Fruit fly (Drosophila melanogaster) whole organism, embryonic: ENCODE results near the gene CG9132.
A peak's percentile ranks its signal among the peaks of the same experiment; 100 is the strongest.

Experiments
- Blimp-1 ChIP-seq: fragments of 200-800 bp; sonication (Bioruptor generic); optimal IDR thresholded peaks from 3 replicates; lab custom pipeline; 2018; ENCODE audit warnings: missing biosample characterization, missing genetic modification characterization, mild to moderate bottlenecking, moderate library complexity, missing genetic modification reagents
- CG10462 ChIP-seq: fragments of 200-800 bp; sonication (Bioruptor generic); optimal IDR thresholded peaks from 2 replicates; lab custom pipeline; 2016; ENCODE audit warnings: missing biosample characterization, missing genetic modification characterization
- CG10654 ChIP-seq: fragments of 200-800 bp; sonication (Bioruptor generic); optimal IDR thresholded peaks from 2 replicates; lab custom pipeline; 2016; ENCODE audit warnings: missing biosample characterization, missing genetic modification characterization
- CG10959 ChIP-seq: fragments of 200-800 bp; sonication (Bioruptor generic); IDR thresholded peaks from 2 replicates; pipeline ENCODE4 v1.3.6; 2022; ENCODE audit warnings: missing biosample characterization, missing genetic modification characterization
- CG11398 ChIP-seq: fragments of 200-800 bp; sonication (Bioruptor generic); optimal IDR thresholded peaks from 2 replicates; lab custom pipeline; 2016; ENCODE audit warnings: missing biosample characterization, missing genetic modification characterization
- CG13123 ChIP-seq: fragments of 200-800 bp; sonication (Bioruptor generic); optimal IDR thresholded peaks from 2 replicates; lab custom pipeline; 2016; ENCODE audit warnings: missing biosample characterization, missing genetic modification characterization
- CG14441 ChIP-seq: fragments of 200-800 bp; sonication (Bioruptor generic); IDR thresholded peaks from 2 replicates; pipeline ENCODE4 v1.3.6; 2022; ENCODE audit warnings: missing biosample characterization, missing genetic modification characterization
- CG15479 ChIP-seq: fragments of 200-800 bp; sonication (Bioruptor generic); optimal IDR thresholded peaks from 3 replicates; lab custom pipeline; 2019; ENCODE audit warnings: missing biosample characterization, mild to moderate bottlenecking, missing genetic modification characterization, moderate library complexity
- CG16813 ChIP-seq: fragments of 200-800 bp; sonication (Bioruptor generic); IDR thresholded peaks from 3 replicates; pipeline ENCODE4 v1.3.6; 2022; ENCODE audit warnings: missing biosample characterization, missing genetic modification characterization; ENCODE audit not compliant: partially characterized antibody
- CG17361 ChIP-seq: fragments of 200-800 bp; sonication (Bioruptor generic); IDR thresholded peaks from 3 replicates; pipeline ENCODE4 v1.3.6; 2022; ENCODE audit warnings: missing biosample characterization, missing genetic modification characterization
- CG17568 ChIP-seq: fragments of 200-800 bp; sonication (Bioruptor generic); optimal IDR thresholded peaks from 2 replicates; lab custom pipeline; 2018; ENCODE audit warnings: missing biosample characterization, mild to moderate bottlenecking, missing genetic modification characterization, moderate library complexity
- CG18262 ChIP-seq: fragments of 200-800 bp; optimal IDR thresholded peaks from 3 replicates; lab custom pipeline; 2019; ENCODE audit warnings: missing biosample characterization, mild to moderate bottlenecking, missing genetic modification characterization, moderate library complexity
- CG2199 ChIP-seq: fragments of 200-800 bp; sonication (Bioruptor generic); IDR thresholded peaks from 3 replicates; pipeline ENCODE4 v1.3.6; 2022; ENCODE audit warnings: missing biosample characterization, missing genetic modification characterization
- CG30403 ChIP-seq: fragments of 200-800 bp; sonication (Bioruptor generic); optimal IDR thresholded peaks from 3 replicates; lab custom pipeline; 2016; ENCODE audit warnings: missing biosample characterization, missing genetic modification characterization
- CG3163 ChIP-seq: fragments of 200-800 bp; sonication (Bioruptor generic); optimal IDR thresholded peaks from 3 replicates; lab custom pipeline; 2016; ENCODE audit warnings: missing biosample characterization, missing genetic modification characterization
- CG34376 ChIP-seq: fragments of 200-800 bp; sonication (Bioruptor generic); optimal IDR thresholded peaks from 2 replicates; lab custom pipeline; 2018; ENCODE audit warnings: missing biosample characterization, mild to moderate bottlenecking, missing genetic modification characterization
- CG6683 ChIP-seq: fragments of 200-800 bp; sonication (Bioruptor generic); optimal IDR thresholded peaks from 2 replicates; lab custom pipeline; 2017; ENCODE audit warnings: missing biosample characterization, mild to moderate bottlenecking, missing genetic modification characterization, missing genetic modification reagents
- CG7928 ChIP-seq: fragments of 200-800 bp; sonication (Bioruptor generic); optimal IDR thresholded peaks from 2 replicates; lab custom pipeline; 2017; ENCODE audit warnings: missing biosample characterization, mild to moderate bottlenecking, missing genetic modification characterization
- CG8290 ChIP-seq, 3 experiments: fragments of 200-800 bp; sonication (Bioruptor generic); optimal IDR thresholded peaks; 2 replicates each; lab custom pipeline; 2016 to 2019; ENCODE audit warnings: missing biosample characterization in 3 of 3, missing genetic modification characterization in 3 of 3, mild to moderate bottlenecking in 2 of 3, moderate library complexity in 1 of 3
- CG8478 ChIP-seq: fragments of >200 bp; optimal IDR thresholded peaks from 2 replicates; lab custom pipeline; 2018
- CG9932 ChIP-seq: fragments of 200-800 bp; sonication (Bioruptor generic); IDR thresholded peaks from 2 replicates; pipeline ENCODE4 v1.3.6; 2022; ENCODE audit warnings: missing biosample characterization, missing genetic modification characterization
- D ChIP-seq, 2 experiments: fragments of 200-800 bp in 1 of 2; fragments of >200 bp in 1 of 2; sonication (Bioruptor generic) in 1 of 2; optimal IDR thresholded peaks; 2 replicates in 1 of 2; 3 replicates in 1 of 2; lab custom pipeline; 2017; ENCODE audit warnings: mild to moderate bottlenecking in 1 of 2, missing biosample characterization in 1 of 2, missing genetic modification characterization in 1 of 2, missing genetic modification reagents in 1 of 2
- Hand ChIP-seq: fragments of 200-800 bp; sonication (Bioruptor generic); optimal IDR thresholded peaks from 2 replicates; lab custom pipeline; 2017; ENCODE audit warnings: mild to moderate bottlenecking, missing biosample characterization, missing genetic modification reagents, missing genetic modification characterization
- HmgZ ChIP-seq: fragments of 200-800 bp; sonication (Bioruptor generic); optimal IDR thresholded peaks from 2 replicates; lab custom pipeline; 2018; ENCODE audit warnings: missing biosample characterization, mild to moderate bottlenecking, missing genetic modification characterization
- Hmr ChIP-seq: fragments of 200-800 bp; sonication (Bioruptor generic); optimal IDR thresholded peaks from 3 replicates; lab custom pipeline; 2017; ENCODE audit warnings: mild to moderate bottlenecking, missing biosample characterization, missing genetic modification reagents, missing genetic modification characterization
- MTF-1 ChIP-seq: fragments of 200-800 bp; sonication (Bioruptor generic); optimal IDR thresholded peaks from 2 replicates; lab custom pipeline; 2018; ENCODE audit warnings: missing biosample characterization, mild to moderate bottlenecking, missing genetic modification characterization, borderline replicate concordance
- NFAT ChIP-seq: fragments of 200-800 bp; sonication (Bioruptor generic); IDR thresholded peaks from 2 replicates; pipeline ENCODE4 v1.3.6; 2022; ENCODE audit warnings: missing biosample characterization, missing genetic modification characterization
- Rfx ChIP-seq: fragments of 200-800 bp; sonication (Bioruptor generic); IDR thresholded peaks from 2 replicates; pipeline ENCODE4 v1.3.6; 2022; ENCODE audit warnings: missing biosample characterization, missing genetic modification characterization
- Taf1 ChIP-seq: fragments of 200-800 bp; sonication (Bioruptor generic); IDR thresholded peaks from 2 replicates; pipeline ENCODE4 v1.3.6; 2022; ENCODE audit warnings: missing biosample characterization, missing genetic modification characterization
- Xbp1 ChIP-seq: fragments of 200-800 bp; sonication (Bioruptor generic); optimal IDR thresholded peaks from 3 replicates; lab custom pipeline; 2016; ENCODE audit warnings: missing biosample characterization, mild to moderate bottlenecking, missing genetic modification characterization
- ac ChIP-seq: fragments of 200-800 bp; sonication (Bioruptor generic); optimal IDR thresholded peaks from 3 replicates; lab custom pipeline; 2017; ENCODE audit warnings: missing biosample characterization, mild to moderate bottlenecking, missing genetic modification characterization
- ap ChIP-seq: fragments of 200-800 bp; sonication (Bioruptor generic); IDR thresholded peaks from 2 replicates; pipeline ENCODE4 v1.3.6; 2022; ENCODE audit warnings: missing biosample characterization, missing genetic modification characterization
- bcd ChIP-seq: fragments of 200-800 bp; sonication (Bioruptor generic); optimal IDR thresholded peaks from 2 replicates; lab custom pipeline; 2017; ENCODE audit warnings: missing biosample characterization, mild to moderate bottlenecking, missing genetic modification characterization
- bigmax ChIP-seq: fragments of 200-800 bp; sonication (Bioruptor generic); optimal IDR thresholded peaks from 2 replicates; lab custom pipeline; 2018; ENCODE audit warnings: missing biosample characterization, mild to moderate bottlenecking, missing genetic modification characterization
- br ChIP-seq: fragments of >200 bp; optimal IDR thresholded peaks from 2 replicates; lab custom pipeline; 2017
- cg ChIP-seq: fragments of 200-800 bp; sonication (Bioruptor generic); optimal IDR thresholded peaks from 3 replicates; lab custom pipeline; 2019; ENCODE audit warnings: missing biosample characterization, mild to moderate bottlenecking, missing genetic modification characterization, moderate library complexity
- crc ChIP-seq: fragments of 200-800 bp; sonication (Bioruptor generic); optimal IDR thresholded peaks from 2 replicates; lab custom pipeline; 2016; ENCODE audit warnings: missing biosample characterization, missing genetic modification characterization
- dpn ChIP-seq, 2 experiments: fragments of 200-800 bp; sonication (Bioruptor generic); optimal IDR thresholded peaks; 3 replicates each; lab custom pipeline; 2016; ENCODE audit warnings: missing biosample characterization in 2 of 2, missing genetic modification characterization in 2 of 2
- esg ChIP-seq: fragments of 200-800 bp; sonication (Bioruptor generic); conservative IDR thresholded peaks from 2 replicates; pipeline ENCODE4 v1.3.6; 2022; ENCODE audit warnings: missing biosample characterization, missing genetic modification characterization
- exex ChIP-seq: fragments of 200-800 bp; sonication (Bioruptor generic); optimal IDR thresholded peaks from 4 replicates; lab custom pipeline; 2018; ENCODE audit warnings: missing biosample characterization, mild to moderate bottlenecking, missing genetic modification characterization, moderate library complexity
- gcm2 ChIP-seq: fragments of 200-800 bp; sonication (Bioruptor generic); optimal IDR thresholded peaks from 2 replicates; lab custom pipeline; 2016; ENCODE audit warnings: missing biosample characterization, missing genetic modification characterization
- jing ChIP-seq: fragments of 200-800 bp; sonication (Bioruptor generic); optimal IDR thresholded peaks from 2 replicates; lab custom pipeline; 2018; ENCODE audit warnings: missing biosample characterization, mild to moderate bottlenecking, missing genetic modification characterization
- mld ChIP-seq: fragments of 200-800 bp; sonication (Bioruptor generic); IDR thresholded peaks from 3 replicates; pipeline ENCODE4 v1.3.6; 2022; ENCODE audit warnings: missing biosample characterization, missing genetic modification characterization; ENCODE audit not compliant: partially characterized antibody
- pfk ChIP-seq: fragments of 200-800 bp; sonication (Bioruptor generic); optimal IDR thresholded peaks from 2 replicates; lab custom pipeline; 2018; ENCODE audit warnings: missing biosample characterization, mild to moderate bottlenecking, missing genetic modification characterization, moderate library complexity
- psq ChIP-seq: fragments of 200-800 bp; sonication (Bioruptor generic); optimal IDR thresholded peaks from 2 replicates; lab custom pipeline; 2017; ENCODE audit warnings: missing biosample characterization, missing genetic modification characterization
- salm ChIP-seq: fragments of 200-800 bp; sonication (Bioruptor generic); optimal IDR thresholded peaks from 2 replicates; lab custom pipeline; 2018; ENCODE audit warnings: missing biosample characterization, mild to moderate bottlenecking, missing genetic modification characterization
- sens ChIP-seq: fragments of 200-800 bp; sonication (Bioruptor generic); peaks from one replicate; lab custom pipeline; 2016; ENCODE audit warnings: missing biosample characterization, missing genetic modification characterization
- ssp ChIP-seq: fragments of 200-800 bp; sonication (Bioruptor generic); IDR thresholded peaks from 2 replicates; pipeline ENCODE4 v1.3.6; 2022; ENCODE audit warnings: missing biosample characterization, missing genetic modification characterization
- usp ChIP-seq: fragments of >200 bp; optimal IDR thresholded peaks from 2 replicates; lab custom pipeline; 2017; ENCODE audit warnings: missing biosample characterization, missing genetic modification characterization

Gene CG9132

dm6 chrX:16782175-16782916 is 18.2 kb downstream of the CG9132 start (continued):
- no peak for TF ChIP-seq CG10462
- no peak for TF ChIP-seq CG10959 (GFP tag; lab: Robert Waterston, UW)
- no peak for TF ChIP-seq CG2199 (GFP tag; lab: Robert Waterston, UW)
- TF ChIP-seq CG13123, result no peak
- peak; percentile 55; the same call in 2 of the 3 replicates for TF ChIP-seq CG17361
- TF ChIP-seq br (lab: Kevin White, UChicago), result no peak
- 0 out of 2 replicates have a peak, but pooled peaks have one; percentile 39 for TF ChIP-seq Taf1 (GFP tag; lab: Robert Waterston, UW)
- peak; percentile 67 for TF ChIP-seq CG14441 (GFP tag; lab: Robert Waterston, UW)
- peak; percentile 30 for TF ChIP-seq salm (tag; lab: Kevin White, UChicago)
- TF ChIP-seq CG16813 (GFP tag; lab: Robert Waterston, UW), result no peak
- TF ChIP-seq CG6683 (GFP tag; lab: Kevin White, UChicago), result no peak
- no peak for TF ChIP-seq jing
- no peak; the same call in 2 of the 3 replicates for TF ChIP-seq mld
- TF ChIP-seq ac (GFP tag; lab: Kevin White, UChicago), result no peak
- no peak for TF ChIP-seq Hand
- no peak for TF ChIP-seq psq
- peak; percentile 36 for TF ChIP-seq CG11398
- TF ChIP-seq CG7928 (GFP tag; lab: Kevin White, UChicago), result no peak
- TF ChIP-seq exex (tag; lab: Kevin White, UChicago), result no peak
- peak; percentile 63 for TF ChIP-seq Xbp1
- peak; percentile 82 for TF ChIP-seq sens (GFP tag; lab: Kevin White, UChicago)
- peak; percentile 58 for TF ChIP-seq CG9932 (GFP tag; lab: Robert Waterston, UW)
- peak; percentile 32 for TF ChIP-seq CG34376
- TF ChIP-seq ap, result peak; percentile 48
- TF ChIP-seq CG10654 (GFP tag; lab: Kevin White, UChicago), result no peak
- no peak for TF ChIP-seq CG17568
- peak; percentile 10 for TF ChIP-seq gcm2
- TF ChIP-seq bigmax (GFP tag; lab: Kevin White, UChicago), result no peak
- no peak for TF ChIP-seq cg (GFP tag; lab: Kevin White, UChicago)
- peak; percentile 24 for TF ChIP-seq crc (GFP tag; lab: Kevin White, UChicago)
- TF ChIP-seq HmgZ, result no peak
- peak; percentile 43 for TF ChIP-seq CG3163 (GFP tag; lab: Kevin White, UChicago)
- peak; percentile 50 for TF ChIP-seq Hmr (GFP tag; lab: Kevin White, UChicago)
- no peak for TF ChIP-seq pfk (GFP tag; lab: Kevin White, UChicago)
- TF ChIP-seq CG15479 (GFP tag; lab: Kevin White, UChicago), result no peak
- no peak for TF ChIP-seq MTF-1 (GFP tag; lab: Kevin White, UChicago)
- TF ChIP-seq NFAT (GFP tag; lab: Robert Waterston, UW), result 0 out of 2 replicates have a peak, but pooled peaks have one; percentile 23
- TF ChIP-seq ssp (GFP tag; lab: Robert Waterston, UW), result no peak
- no peak for TF ChIP-seq usp (GFP tag; lab: Kevin White, UChicago)
- TF ChIP-seq Blimp-1 (GFP tag; lab: Kevin White, UChicago), result peak; percentile 28
- TF ChIP-seq dpn (GFP tag; optimal IDR thresholded peaks at IDR 0.05; lab: Kevin White, UChicago), result peak; percentile 47 to 59
- no peak for TF ChIP-seq CG8290 (GFP tag; optimal IDR thresholded peaks at IDR 0.05; lab: Kevin White, UChicago)
- TF ChIP-seq CG8290 (tag; optimal IDR thresholded peaks at IDR 0.05; lab: Kevin White, UChicago), result peak in 1 of 2 experiments; percentile 37
- peak; percentile 62 for TF ChIP-seq CG30403 (GFP tag; lab: Kevin White, UChicago)
- peak; percentile 35 for TF ChIP-seq esg (GFP tag; lab: Robert Waterston, UW)
- TF ChIP-seq CG8478 (lab: Kevin White, UChicago), result no peak
- TF ChIP-seq D (optimal IDR thresholded peaks at IDR 0.05; lab: Kevin White, UChicago), result no peak
- peak; percentile 35 for TF ChIP-seq D (GFP tag; optimal IDR thresholded peaks at IDR 0.05; lab: Kevin White, UChicago)
- peak; percentile 71 for TF ChIP-seq Rfx (GFP tag; lab: Robert Waterston, UW)
- peak; percentile 49 for TF ChIP-seq CG18262 (tag; lab: Kevin White, UChicago)
- TF ChIP-seq bcd (GFP tag; lab: Kevin White, UChicago), result peak; percentile 48
